Fruit fly (Drosophila melanogaster): ENCODE measurements around the gene sl.
A peak's percentile ranks its signal among the peaks of the same experiment; 100 is the strongest.

sl gene

dm6 chrX:16331562-16332233, 18.4 kb upstream of the sl start:
- no peak for TF ChIP-seq CG17801 (GFP tag; optimal IDR thresholded peaks at IDR 0.05; ENCODE audit: partially characterized antibody)

- TF ChIP-seq CG17801 (GFP tag; optimal IDR thresholded peaks at IDR 0.05; ENCODE audit: partially characterized antibody) = peak; percentile 93
Observed at dm6 chrX:16332615-16333288, 17.4 kb upstream of the sl start.

dm6 chrX:16333434-16334141, 16.5 kb upstream of the sl start, which contains the start of the genes CG9921 and Dsp1:
CG9921 (minus strand) TSS chrX:16333600.
Dsp1 (plus strand) TSS chrX:16333612.
- peak; percentile 55 for TF ChIP-seq CG17801 (GFP tag; optimal IDR thresholded peaks at IDR 0.05; ENCODE audit: partially characterized antibody)

- no peak for TF ChIP-seq CG17801 (GFP tag; optimal IDR thresholded peaks at IDR 0.05; ENCODE audit: partially characterized antibody)
Observed at dm6 chrX:16334251-16334860, 15.8 kb upstream of the sl start.

dm6 chrX:16335107-16335642, 14.9 kb upstream of the sl start:
- TF ChIP-seq CG17801 (GFP tag; optimal IDR thresholded peaks at IDR 0.05; ENCODE audit: partially characterized antibody) = peak; percentile 66

- peak; percentile 94 for TF ChIP-seq CG17801 (GFP tag; optimal IDR thresholded peaks at IDR 0.05; ENCODE audit: partially characterized antibody)
Observed at dm6 chrX:16358670-16359320, 8.7 kb downstream of the sl start, which contains the start of the genes U2af50 and PIG-Q. U2af50 (minus strand) TSS chrX:16359039. PIG-Q (plus strand) TSS chrX:16359143.

- TF ChIP-seq CG17801 (GFP tag; optimal IDR thresholded peaks at IDR 0.05; ENCODE audit: partially characterized antibody) = no peak
Observed at dm6 chrX:16361306-16361705, 11.2 kb downstream of the sl start, which contains the start of gene nonA. nonA (plus strand) TSS chrX:16361569.

dm6 chrX:16368585-16368984, 18.5 kb downstream of the sl start:
- TF ChIP-seq CG17801 (GFP tag; optimal IDR thresholded peaks at IDR 0.05; ENCODE audit: partially characterized antibody) = no peak

- no peak for TF ChIP-seq CG17801 (GFP tag; optimal IDR thresholded peaks at IDR 0.05; ENCODE audit: partially characterized antibody)
Observed at dm6 chrX:16371923-16372322, 21.8 kb downstream of the sl start.

dm6 chrX:16372492-16373350, 22.6 kb downstream of the sl start, which contains the start of gene Fur2:
Fur2 (plus strand) TSS chrX:16373086.
- TF ChIP-seq CG17801 (GFP tag; optimal IDR thresholded peaks at IDR 0.05; ENCODE audit: partially characterized antibody) = peak; percentile 64

dm6 chrX:16373541-16373940, 23.4 kb downstream of the sl start:
- TF ChIP-seq CG17801 (GFP tag; optimal IDR thresholded peaks at IDR 0.05; ENCODE audit: partially characterized antibody) = no peak

dm6 chrX:16374059-16374458, 23.9 kb downstream of the sl start:
- TF ChIP-seq CG17801 (GFP tag; optimal IDR thresholded peaks at IDR 0.05; ENCODE audit: partially characterized antibody) = no peak

- no peak for TF ChIP-seq CG17801 (GFP tag; optimal IDR thresholded peaks at IDR 0.05; ENCODE audit: partially characterized antibody)
Observed at dm6 chrX:16383667-16384515, 33.8 kb downstream of the sl start.

All from ovary, adult (tissue).